Worm (Caenorhabditis elegans): ENCODE results near the gene M05D6.2.
A peak's percentile ranks its signal among the peaks of the same experiment; 100 is the strongest.

Gene M05D6.2

DNA sequence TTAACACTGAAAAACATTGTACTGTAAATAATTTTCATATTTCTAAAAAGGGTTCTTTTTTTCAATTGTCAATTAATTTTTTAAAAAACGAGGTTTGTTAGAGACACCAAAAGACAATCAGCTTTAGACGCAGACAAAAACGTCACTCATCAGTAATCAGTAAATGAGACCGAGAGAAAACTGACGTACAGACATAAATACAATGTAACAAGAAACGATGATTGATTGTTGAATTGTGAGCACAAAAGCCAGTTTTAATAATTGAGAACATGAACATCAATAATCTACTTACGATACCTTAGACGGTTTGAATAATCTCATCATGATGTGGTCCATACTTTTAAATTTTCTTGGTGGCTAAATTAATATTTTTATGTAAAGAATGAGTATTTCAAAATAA lies 38.9 kb downstream of the M05D6.2 start:
- no peak for TF ChIP-seq nhr-76 (tag; optimal IDR thresholded peaks at IDR 0.05)
- TF ChIP-seq lin-13 (tag; optimal IDR thresholded peaks at IDR 0.05) = no peak
- no peak for TF ChIP-seq drap-1 (GFP tag; optimal IDR thresholded peaks at IDR 0.05)
- no peak for TF ChIP-seq mls-2 (tag; optimal IDR thresholded peaks at IDR 0.05)
- TF ChIP-seq bed-3 (GFP tag; optimal IDR thresholded peaks at IDR 0.05) = no peak
- no peak for TF ChIP-seq zip-8 (tag; optimal IDR thresholded peaks at IDR 0.05)

DNA sequence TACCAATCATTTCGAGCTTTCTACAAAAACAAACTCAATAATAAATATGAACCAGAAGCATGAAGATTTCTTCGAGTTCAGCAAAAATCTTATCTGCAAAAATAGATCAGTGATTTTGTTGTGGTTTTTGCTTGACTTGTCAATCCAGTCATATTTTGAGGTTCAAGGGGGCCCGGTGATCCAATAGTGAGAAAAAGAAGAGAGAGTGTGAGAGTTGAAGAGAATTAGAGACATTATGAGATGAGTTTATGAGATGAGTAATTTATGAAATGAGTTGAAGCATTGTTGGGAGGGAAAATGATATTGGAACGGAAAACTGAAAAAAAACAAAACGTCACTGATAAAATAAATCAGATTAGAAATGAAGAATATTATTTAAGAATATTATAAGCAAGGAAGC lies 41.0 kb downstream of the M05D6.2 start, which contains the start of gene T13H5.1:
TSS of gene T13H5.1 (minus strand) at position 101 of the 400 bp plus-strand sequence.
- TF ChIP-seq unc-62 (GFP tag; optimal IDR thresholded peaks at IDR 0.05) (no peak), lsy-2 (tag; optimal IDR thresholded peaks at IDR 0.05) (no peak), nhr-237 (tag; optimal IDR thresholded peaks at IDR 0.05) (no peak), blmp-1 (tag; optimal IDR thresholded peaks at IDR 0.05) (no peak), mab-5 (tag; optimal IDR thresholded peaks at IDR 0.05) (no peak), hlh-1 (tag; optimal IDR thresholded peaks at IDR 0.05) (no peak), cnd-1 (tag; optimal IDR thresholded peaks at IDR 0.05) (no peak), ham-2 (GFP tag; optimal IDR thresholded peaks at IDR 0.05) (no peak), ceh-39 (tag; optimal IDR thresholded peaks at IDR 0.05) (no peak), nhr-76 (tag; optimal IDR thresholded peaks at IDR 0.05) (no peak), bed-3 (GFP tag; optimal IDR thresholded peaks at IDR 0.05) (no peak), pha-4 (tag; optimal IDR thresholded peaks at IDR 0.05) (no peak)

DNA sequence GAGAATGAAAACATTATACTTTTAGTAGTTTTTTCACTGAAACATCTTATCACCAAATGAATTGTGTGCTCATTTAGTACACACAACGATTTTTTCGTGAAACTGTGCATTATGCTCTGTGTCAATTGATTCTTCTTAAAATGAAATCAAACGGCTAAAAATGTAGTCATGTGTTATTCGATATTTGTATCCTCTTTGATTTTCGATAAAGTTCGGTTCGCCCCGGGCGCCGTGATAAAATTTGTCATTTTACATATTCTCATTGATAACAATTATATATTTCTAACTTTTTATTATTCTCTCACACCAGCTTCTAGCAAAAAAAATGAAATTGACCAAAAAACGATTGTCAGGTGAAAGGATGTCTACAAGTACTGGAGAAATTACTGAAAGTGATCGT lies 46.8 kb downstream of the M05D6.2 start, which contains the start of gene ctg-2:
TSS of gene ctg-2 (plus strand) at position 326 of the 400 bp plus-strand sequence.
- no peak for TF ChIP-seq cnd-1 (tag; optimal IDR thresholded peaks at IDR 0.05)
- TF ChIP-seq pha-4 (tag; optimal IDR thresholded peaks at IDR 0.05) = no peak
- TF ChIP-seq lin-32 (GFP tag; optimal IDR thresholded peaks at IDR 0.05) = no peak
- no peak for TF ChIP-seq ham-2 (GFP tag; optimal IDR thresholded peaks at IDR 0.05)
- no peak for TF ChIP-seq unc-120 (tag; optimal IDR thresholded peaks at IDR 0.05; ENCODE audit: poor library complexity, severe bottlenecking)
- TF ChIP-seq mls-2 (tag; optimal IDR thresholded peaks at IDR 0.05) = no peak
- TF ChIP-seq M03D4.4 (tag; optimal IDR thresholded peaks at IDR 0.05) = no peak
- TF ChIP-seq nhr-2 (tag; optimal IDR thresholded peaks at IDR 0.05) = no peak
- no peak for TF ChIP-seq drap-1 (GFP tag; optimal IDR thresholded peaks at IDR 0.05)

DNA sequence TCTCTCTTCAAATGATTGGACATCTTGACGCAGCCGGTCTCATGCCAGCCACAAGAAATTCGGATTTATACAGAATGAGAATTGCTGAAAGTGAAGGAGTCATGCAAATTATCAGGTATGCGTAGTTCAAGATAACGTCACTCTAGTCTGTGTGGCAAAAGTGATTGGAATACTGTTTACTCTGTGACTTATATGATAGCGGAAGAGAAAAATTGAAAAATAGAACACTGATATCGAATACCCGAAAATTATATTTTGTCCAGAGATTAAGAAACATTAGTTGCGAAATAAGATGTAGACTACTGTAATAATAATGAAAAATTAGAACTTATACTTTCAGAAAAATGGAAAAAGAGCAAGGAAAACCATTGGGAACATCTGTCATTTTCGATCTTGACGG lies 47.6 kb downstream of the M05D6.2 start:
- no peak for TF ChIP-seq mls-2 (tag; optimal IDR thresholded peaks at IDR 0.05)
- TF ChIP-seq lsy-2 (tag; optimal IDR thresholded peaks at IDR 0.05) = no peak
- TF ChIP-seq blmp-1 (tag; optimal IDR thresholded peaks at IDR 0.05) = no peak
- TF ChIP-seq nhr-76 (tag; optimal IDR thresholded peaks at IDR 0.05) = no peak
- TF ChIP-seq hlh-1 (tag; optimal IDR thresholded peaks at IDR 0.05) = no peak
- TF ChIP-seq ceh-39 (tag; optimal IDR thresholded peaks at IDR 0.05) = no peak
- TF ChIP-seq M03D4.4 (tag; optimal IDR thresholded peaks at IDR 0.05) = no peak
- TF ChIP-seq nhr-237 (tag; optimal IDR thresholded peaks at IDR 0.05) = no peak
- no peak for TF ChIP-seq elt-1 (tag; optimal IDR thresholded peaks at IDR 0.05; ENCODE audit: borderline replicate concordance, insufficient read depth)

DNA sequence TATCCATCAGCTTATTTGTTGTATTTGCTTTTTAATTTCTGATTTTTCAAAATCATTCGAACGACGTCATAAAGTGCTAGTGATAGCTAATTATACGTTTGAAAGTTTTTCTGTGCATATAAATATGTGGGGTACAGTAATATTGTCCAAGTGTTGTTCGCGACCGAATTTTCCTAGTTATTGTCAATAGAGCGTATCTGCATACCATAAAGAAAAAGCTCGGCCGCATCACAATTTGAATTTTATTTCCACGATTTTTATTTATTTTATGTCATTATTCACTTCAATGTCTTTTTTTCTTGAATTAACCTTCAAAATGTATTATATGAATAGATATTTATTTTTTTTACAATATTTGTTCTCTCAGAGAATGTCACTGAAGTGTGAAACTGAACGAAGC lies 48.9 kb downstream of the M05D6.2 start, which contains the start of gene rnh-2:
TSS of gene rnh-2 (plus strand) at position 368 of the 400 bp plus-strand sequence.
- TF ChIP-seq lsy-2 (tag; optimal IDR thresholded peaks at IDR 0.05) (peak; percentile 91), drap-1 (GFP tag; optimal IDR thresholded peaks at IDR 0.05) (peak; percentile 7), unc-39 (tag; optimal IDR thresholded peaks at IDR 0.05) (no peak), nhr-237 (tag; optimal IDR thresholded peaks at IDR 0.05) (peak; percentile 32), ceh-39 (tag; optimal IDR thresholded peaks at IDR 0.05) (peak; percentile 48), mep-1 (tag; optimal IDR thresholded peaks at IDR 0.05) (peak; percentile 47), pha-4 (tag; optimal IDR thresholded peaks at IDR 0.05) (peak; percentile 78), ztf-11 (tag; optimal IDR thresholded peaks at IDR 0.05) (no peak), sptf-1 (tag; optimal IDR thresholded peaks at IDR 0.05) (peak; percentile 71)

DNA sequence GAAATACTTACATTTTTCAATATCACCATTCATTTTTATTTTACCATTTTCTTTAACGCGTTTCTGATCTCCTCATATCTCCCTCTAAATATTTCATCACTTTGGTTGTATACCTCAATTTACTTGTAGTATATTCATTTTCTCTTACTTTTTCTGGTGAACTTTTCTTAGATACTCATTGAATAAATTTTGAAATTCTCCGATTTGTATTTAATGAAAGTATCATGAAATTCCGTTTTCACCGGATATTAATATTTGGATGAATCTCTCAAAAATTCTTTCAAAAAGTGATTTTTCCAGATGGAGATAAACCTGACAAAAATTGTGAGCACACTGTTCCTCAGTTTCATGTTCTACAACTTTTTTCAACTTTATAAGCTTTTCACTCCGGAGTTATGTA lies 50.3 kb downstream of the M05D6.2 start, which contains the start of gene T13H5.8:
TSS of gene T13H5.8 (plus strand) at position 301 of the 400 bp plus-strand sequence.
- TF ChIP-seq nhr-12 (tag; optimal IDR thresholded peaks at IDR 0.05) (no peak), pha-4 (tag; optimal IDR thresholded peaks at IDR 0.05) (no peak), sptf-1 (tag; optimal IDR thresholded peaks at IDR 0.05) (no peak), lin-32 (GFP tag; optimal IDR thresholded peaks at IDR 0.05) (no peak), nhr-76 (tag; optimal IDR thresholded peaks at IDR 0.05) (no peak), mep-1 (tag; optimal IDR thresholded peaks at IDR 0.05) (no peak), flh-1 (GFP tag; optimal IDR thresholded peaks at IDR 0.05) (no peak), ceh-43 (GFP tag; optimal IDR thresholded peaks at IDR 0.05) (no peak), drap-1 (GFP tag; optimal IDR thresholded peaks at IDR 0.05) (no peak), sem-2 (GFP tag; optimal IDR thresholded peaks at IDR 0.05) (no peak), zip-8 (tag; optimal IDR thresholded peaks at IDR 0.05) (no peak), ceh-83 (GFP tag; optimal IDR thresholded peaks at IDR 0.05) (no peak), nhr-237 (tag; optimal IDR thresholded peaks at IDR 0.05) (no peak), ces-1 (GFP tag; optimal IDR thresholded peaks at IDR 0.05) (no peak), unc-120 (tag; optimal IDR thresholded peaks at IDR 0.05; ENCODE audit: poor library complexity, severe bottlenecking) (no peak), elt-3 (tag; optimal IDR thresholded peaks at IDR 0.05) (no peak)
